Fruit fly (Drosophila melanogaster) whole organism: ENCODE results near the gene CG46307.

ENCODE experiments used
- CG8478 ChIP-seq: fragments of >200 bp; optimal IDR thresholded peaks from 2 replicates; lab custom pipeline; 2018; ENCODE audit warnings: inconsistent platforms
- Dll ChIP-seq: fragments of >200 bp; optimal IDR thresholded peaks from 2 replicates; lab custom pipeline; 2017
- EcR ChIP-seq, 2 experiments: fragments of >200 bp; optimal IDR thresholded peaks; 2 replicates each; lab custom pipeline; 2017; ENCODE audit warnings: missing biosample characterization in 2 of 2, missing genetic modification characterization in 2 of 2, missing genetic modification reagents in 2 of 2
- pan ChIP-seq: fragments of >200 bp; optimal IDR thresholded peaks from 2 replicates; lab custom pipeline; 2017
- psq ChIP-seq: fragments of >200 bp; optimal IDR thresholded peaks from 2 replicates; lab custom pipeline; 2017
- usp ChIP-seq: fragments of >200 bp; optimal IDR thresholded peaks from 2 replicates; lab custom pipeline; 2017; ENCODE audit warnings: missing biosample characterization, missing genetic modification characterization, mixed read lengths

Gene CG46307

dm6 chr2L:21104326-21104725, at the start of gene CG46307, which contains the start of gene Nhe2:
Gene CG46307, plus strand, starts transcription at chr2L:21104568.
Gene Nhe2, plus strand, starts transcription at chr2L:21104568.
- TF ChIP-seq Dll (lab: Kevin White, UChicago) (no peak), EcR (GFP tag; optimal IDR thresholded peaks at IDR 0.05; lab: Kevin White, UChicago) (no peak), pan (lab: Kevin White, UChicago) (no peak), usp (no peak), CG8478 (no peak)

- TF ChIP-seq Dll (lab: Kevin White, UChicago) (no peak), psq (lab: Kevin White, UChicago) (no peak), pan (lab: Kevin White, UChicago) (no peak), EcR (GFP tag; optimal IDR thresholded peaks at IDR 0.05; lab: Kevin White, UChicago) (no peak), CG8478 (no peak), usp (no peak)
These were observed 42.8 kb upstream of the CG46307 start for dm6 chr2L:21061591-21061990.

DNA sequence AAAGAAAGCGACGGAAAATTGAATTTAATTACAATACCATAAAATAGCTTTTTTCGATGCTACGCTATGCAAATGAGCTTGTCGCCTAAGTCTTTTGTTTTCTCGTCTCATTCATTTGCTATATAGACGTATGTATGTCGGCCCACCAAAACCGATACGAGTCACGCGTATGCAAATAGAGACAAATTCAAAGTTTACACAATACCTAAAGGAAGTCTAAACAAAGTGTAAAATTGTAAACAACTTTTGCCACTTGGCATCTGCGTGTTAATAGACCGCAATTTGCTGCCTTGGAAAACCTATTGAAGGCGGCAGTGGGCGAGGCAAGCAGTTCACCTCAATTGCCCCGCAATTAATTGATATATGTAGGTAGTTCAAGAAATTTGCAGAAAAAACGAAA, 41.8 kb upstream of the CG46307 start:
- TF ChIP-seq EcR (GFP tag; optimal IDR thresholded peaks at IDR 0.05; lab: Kevin White, UChicago) (no peak), usp (no peak), pan (lab: Kevin White, UChicago) (no peak), psq (lab: Kevin White, UChicago) (no peak), Dll (lab: Kevin White, UChicago) (no peak), CG8478 (no peak)

- TF ChIP-seq usp = no peak
- TF ChIP-seq psq (lab: Kevin White, UChicago) = no peak
- TF ChIP-seq Dll (lab: Kevin White, UChicago) = no peak
- TF ChIP-seq EcR (GFP tag; optimal IDR thresholded peaks at IDR 0.05; lab: Kevin White, UChicago) = no peak
- TF ChIP-seq pan (lab: Kevin White, UChicago) = no peak
- TF ChIP-seq CG8478 = no peak
These were observed 38.5 kb upstream of the CG46307 start for dm6 chr2L:21065889-21066288.

DNA sequence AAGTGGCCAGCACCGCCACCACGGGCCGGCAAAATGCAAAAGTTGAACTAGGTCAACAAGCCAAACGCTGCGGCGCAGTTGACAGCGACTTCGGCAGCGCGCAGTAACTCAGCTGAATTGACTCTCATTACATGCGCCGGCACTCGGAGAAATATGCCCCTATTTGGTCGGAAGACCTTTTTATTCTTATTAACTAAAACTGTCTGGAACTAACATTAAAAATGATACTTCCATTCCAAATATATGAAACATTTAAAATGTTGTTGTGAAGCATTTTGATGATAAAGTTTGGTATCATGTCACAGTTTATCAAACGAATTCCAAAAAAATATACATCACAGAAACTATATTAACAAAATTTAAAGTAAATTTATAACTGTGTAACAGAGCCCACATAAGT, 37.2 kb upstream of the CG46307 start:
- TF ChIP-seq CG8478 (no peak), pan (lab: Kevin White, UChicago) (no peak), usp (no peak), EcR (GFP tag; optimal IDR thresholded peaks at IDR 0.05; lab: Kevin White, UChicago) (no peak), psq (lab: Kevin White, UChicago) (no peak), Dll (lab: Kevin White, UChicago) (no peak)

DNA sequence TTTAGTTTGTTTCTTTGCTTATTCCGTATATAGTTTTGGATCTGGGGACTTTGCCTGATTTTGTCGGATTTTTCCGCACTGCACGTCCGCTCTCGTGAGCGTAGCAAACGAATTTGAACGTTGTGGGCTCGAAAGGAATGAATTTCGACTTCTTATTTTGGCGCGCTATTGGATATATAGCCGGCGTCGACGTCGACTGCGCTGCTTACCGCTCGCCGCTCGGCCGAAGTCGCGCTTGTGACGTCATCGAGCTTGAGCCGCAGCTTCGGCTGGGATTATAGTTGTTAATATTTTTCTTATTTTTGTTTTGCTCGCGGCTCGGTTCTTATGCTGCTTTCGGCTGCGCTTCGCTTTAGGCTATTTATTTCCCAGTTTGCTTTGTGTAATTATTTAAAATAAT, 34.6 kb upstream of the CG46307 start:
- TF ChIP-seq CG8478 (no peak), pan (lab: Kevin White, UChicago) (no peak), usp (no peak), Dll (lab: Kevin White, UChicago) (no peak), EcR (GFP tag; optimal IDR thresholded peaks at IDR 0.05; lab: Kevin White, UChicago) (no peak), psq (lab: Kevin White, UChicago) (no peak)

dm6 chr2L:21070825-21071224, 33.5 kb upstream of the CG46307 start:
- no peak for TF ChIP-seq EcR (GFP tag; optimal IDR thresholded peaks at IDR 0.05; lab: Kevin White, UChicago)
- TF ChIP-seq pan (lab: Kevin White, UChicago) = no peak
- no peak for TF ChIP-seq Dll (lab: Kevin White, UChicago)
- TF ChIP-seq usp = no peak
- no peak for TF ChIP-seq psq (lab: Kevin White, UChicago)
- no peak for TF ChIP-seq CG8478

DNA sequence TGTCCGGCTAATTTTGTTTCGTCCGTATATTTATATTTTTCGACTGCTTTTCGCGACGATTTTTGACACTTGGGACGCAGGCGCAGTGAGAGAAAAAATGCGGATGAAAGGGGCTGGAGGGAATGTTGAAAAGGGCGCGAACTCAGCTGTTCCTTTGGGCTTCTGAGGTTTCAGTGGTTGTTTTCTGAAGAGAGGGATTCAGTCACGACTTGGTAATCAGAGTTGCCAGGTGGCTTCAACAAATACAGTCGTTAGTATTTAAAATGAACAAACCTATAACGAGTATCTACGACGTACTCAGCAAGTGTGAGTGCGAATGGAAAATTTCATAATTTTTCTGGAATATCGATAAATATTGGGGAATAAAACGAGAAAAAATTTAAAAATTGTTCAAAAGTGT, 32.9 kb upstream of the CG46307 start, which contains the start of gene CG9265:
TSS of gene CG9265 (minus strand) at position 68 of the 400 bp plus-strand sequence.
- no peak for TF ChIP-seq Dll (lab: Kevin White, UChicago)
- TF ChIP-seq CG8478 = no peak
- no peak for TF ChIP-seq EcR (GFP tag; optimal IDR thresholded peaks at IDR 0.05; lab: Kevin White, UChicago)
- TF ChIP-seq usp = no peak
- TF ChIP-seq psq (lab: Kevin White, UChicago) = no peak
- TF ChIP-seq pan (lab: Kevin White, UChicago) = no peak

dm6 chr2L:21072389-21072788, 32.0 kb upstream of the CG46307 start:
- TF ChIP-seq Dll (lab: Kevin White, UChicago) (no peak), psq (lab: Kevin White, UChicago) (no peak), pan (lab: Kevin White, UChicago) (no peak), CG8478 (no peak), usp (no peak), EcR (GFP tag; optimal IDR thresholded peaks at IDR 0.05; lab: Kevin White, UChicago) (no peak)

dm6 chr2L:21073300-21073699, 31.1 kb upstream of the CG46307 start:
- TF ChIP-seq EcR (GFP tag; optimal IDR thresholded peaks at IDR 0.05; lab: Kevin White, UChicago) (no peak), CG8478 (no peak), usp (no peak), Dll (lab: Kevin White, UChicago) (no peak), psq (lab: Kevin White, UChicago) (no peak), pan (lab: Kevin White, UChicago) (no peak)

DNA sequence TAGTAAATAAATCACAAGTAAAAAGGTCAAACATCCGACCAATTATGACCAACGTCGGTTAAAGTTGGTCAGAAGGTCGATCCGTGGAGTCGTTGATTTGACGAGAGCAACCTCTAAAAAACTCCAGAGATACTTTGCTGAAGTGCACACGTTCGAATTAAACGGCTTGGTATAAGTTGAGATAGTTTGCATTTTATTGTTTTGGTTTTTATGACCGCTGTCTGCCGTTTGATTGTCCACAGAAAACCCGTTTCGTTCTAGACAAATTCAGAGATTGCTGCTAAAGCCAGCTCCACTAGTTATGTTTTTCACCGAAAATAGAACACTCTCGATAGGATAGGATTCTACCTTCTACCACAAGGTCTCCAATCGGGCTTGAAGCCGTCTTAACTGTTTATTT, 30.6 kb upstream of the CG46307 start:
- TF ChIP-seq EcR (GFP tag; optimal IDR thresholded peaks at IDR 0.05; lab: Kevin White, UChicago) = no peak
- no peak for TF ChIP-seq pan (lab: Kevin White, UChicago)
- no peak for TF ChIP-seq Dll (lab: Kevin White, UChicago)
- no peak for TF ChIP-seq psq (lab: Kevin White, UChicago)
- no peak for TF ChIP-seq usp
- TF ChIP-seq CG8478 = no peak

- TF ChIP-seq CG8478 = no peak
- no peak for TF ChIP-seq psq (lab: Kevin White, UChicago)
- TF ChIP-seq Dll (lab: Kevin White, UChicago) = no peak
- no peak for TF ChIP-seq usp
- no peak for TF ChIP-seq EcR (GFP tag; optimal IDR thresholded peaks at IDR 0.05; lab: Kevin White, UChicago)
- no peak for TF ChIP-seq pan (lab: Kevin White, UChicago)
These were observed 29.3 kb upstream of the CG46307 start, which contains the start of gene tadr for dm6 chr2L:21075105-21075504. Gene tadr, plus strand, starts transcription at chr2L:21075405.

dm6 chr2L:21077849-21078248, 26.5 kb upstream of the CG46307 start:
- TF ChIP-seq pan (lab: Kevin White, UChicago) (no peak), EcR (GFP tag; optimal IDR thresholded peaks at IDR 0.05; lab: Kevin White, UChicago) (no peak)
